Fruit fly (Drosophila melanogaster): ENCODE measurements around the gene CG14835.

The CG14835 gene

DNA sequence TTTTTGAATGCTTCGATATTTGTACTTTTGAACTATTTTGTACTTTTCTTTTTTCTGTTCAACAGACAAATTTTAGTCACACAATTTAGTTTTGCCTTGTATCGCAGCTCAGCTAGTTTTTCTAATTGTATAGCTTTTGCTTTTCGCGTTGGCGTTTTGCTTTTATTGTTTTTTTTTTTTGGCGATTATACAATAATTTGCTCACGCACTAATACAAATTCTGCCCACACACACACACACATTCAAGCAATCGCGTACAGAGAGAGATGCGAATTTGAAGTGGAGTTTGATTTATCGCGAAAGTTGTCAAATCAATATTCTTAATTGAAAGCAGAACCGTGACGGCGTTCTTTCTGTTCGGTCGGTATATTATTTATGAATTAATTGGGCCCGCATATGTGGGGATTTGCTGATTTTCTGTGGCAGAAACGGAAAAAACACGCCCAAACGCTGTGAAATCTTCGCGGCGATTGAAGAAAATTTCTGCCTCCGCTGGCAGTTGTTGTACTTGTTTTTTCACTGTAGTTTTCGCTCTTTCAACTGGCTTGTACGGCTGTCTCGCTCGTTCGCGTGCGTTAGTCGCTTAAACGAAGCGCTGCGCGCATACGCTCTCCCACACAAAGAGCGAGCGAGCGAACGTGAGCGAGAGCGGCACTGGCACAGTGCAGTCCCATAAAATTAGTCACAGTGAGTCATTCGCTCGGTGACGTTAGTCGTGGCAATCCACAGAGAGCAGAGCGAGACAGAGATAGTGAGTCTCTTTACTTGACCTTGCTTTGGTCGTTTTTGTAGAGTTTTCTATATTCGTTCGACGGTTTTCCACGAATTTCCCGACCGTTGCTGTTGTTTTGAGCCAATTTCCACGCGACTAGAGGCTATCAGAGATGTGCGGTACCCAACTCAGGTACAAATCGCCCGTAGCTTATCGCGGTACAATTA is 2.3 kb downstream of the CG14835 start, which contains the start of gene Rac2 (continued):
- TF ChIP-seq Hr39 (GFP tag; optimal IDR thresholded peaks at IDR 0.05) (peak; percentile 28), CG6792 (GFP tag; optimal IDR thresholded peaks at IDR 0.05) (no peak), CG10669 (GFP tag; optimal IDR thresholded peaks at IDR 0.05) (peak; percentile 54), fkh (GFP tag; optimal IDR thresholded peaks at IDR 0.05) (peak; percentile 58), CG3919 (GFP tag; optimal IDR thresholded peaks at IDR 0.05) (peak; percentile 70), Sox15 (GFP tag; optimal IDR thresholded peaks at IDR 0.05) (no peak), cyc (GFP tag; optimal IDR thresholded peaks at IDR 0.05) (peak; percentile 37), ss (GFP tag; optimal IDR thresholded peaks at IDR 0.05) (peak; percentile 66 to 70), CG9139 (GFP tag; optimal IDR thresholded peaks at IDR 0.05) (peak; percentile 59), Eip93F (GFP tag; optimal IDR thresholded peaks at IDR 0.05) (no peak), eg (GFP tag; IDR thresholded peaks at IDR 0.05) (peak; percentile 64; the same call in 2 of the 3 replicates), CG8119 (GFP tag; IDR thresholded peaks at IDR 0.05) (peak; percentile 57), esn (GFP tag; optimal IDR thresholded peaks at IDR 0.05) (peak; percentile 42), CG8632 (GFP tag; optimal IDR thresholded peaks at IDR 0.05) (no peak), Eip75B (GFP tag; optimal IDR thresholded peaks at IDR 0.05) (peak; percentile 67), dsx (GFP tag; optimal IDR thresholded peaks at IDR 0.05; ENCODE audit: poor library complexity, severe bottlenecking) (peak; percentile 52), achi (GFP tag; optimal IDR thresholded peaks at IDR 0.05) (peak; percentile 58), Ets96B (tag; optimal IDR thresholded peaks at IDR 0.05) (peak; percentile 54), svp (GFP tag) (peak; percentile 88), CG11762 (GFP tag; optimal IDR thresholded peaks at IDR 0.05; ENCODE audit: insufficient read depth) (peak; percentile 22), salr (GFP tag; optimal IDR thresholded peaks at IDR 0.05) (peak; percentile 46 to 67), Hr4 (GFP tag; optimal IDR thresholded peaks at IDR 0.05) (peak; percentile 67), Sox14 (GFP tag; optimal IDR thresholded peaks at IDR 0.05) (peak; percentile 67), CG11902 (GFP tag; optimal IDR thresholded peaks at IDR 0.05) (no peak), CG11294 (GFP tag; IDR thresholded peaks at IDR 0.05) (peak; percentile 30; the same call in 1 of the 2 replicates), CG6163 (GFP tag; IDR thresholded peaks at IDR 0.05) (peak; percentile 74)

DNA sequence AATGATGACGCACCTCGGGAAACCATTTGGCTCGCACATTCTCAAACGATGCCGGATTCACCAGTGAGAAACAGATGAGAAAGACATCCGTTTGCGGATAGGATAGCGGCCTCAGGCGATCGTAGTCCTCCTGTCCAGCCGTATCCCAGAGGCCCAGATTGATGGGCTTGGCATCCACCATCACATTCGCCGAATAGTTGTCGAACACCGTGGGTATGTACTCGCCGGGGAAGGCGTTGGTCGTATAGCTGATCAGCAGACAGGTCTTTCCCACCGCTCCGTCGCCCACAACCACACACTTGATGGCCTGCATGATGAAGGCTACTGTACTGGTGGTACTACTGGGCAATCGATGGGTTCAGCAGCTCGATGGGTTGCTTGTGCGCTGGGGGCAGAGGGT is 3.1 kb downstream of the CG14835 start:
- TF ChIP-seq esn (GFP tag; optimal IDR thresholded peaks at IDR 0.05) = no peak
- TF ChIP-seq CG8119 (GFP tag; IDR thresholded peaks at IDR 0.05) = no peak
- TF ChIP-seq Eip78C (GFP tag) = no peak
- TF ChIP-seq CG6163 (GFP tag; IDR thresholded peaks at IDR 0.05) = no peak
- no peak for TF ChIP-seq CG7368 (GFP tag; optimal IDR thresholded peaks at IDR 0.05)
- TF ChIP-seq achi (GFP tag; optimal IDR thresholded peaks at IDR 0.05) = no peak
- no peak for TF ChIP-seq fd59A (GFP tag; optimal IDR thresholded peaks at IDR 0.05)
- no peak for TF ChIP-seq dac (GFP tag; optimal IDR thresholded peaks at IDR 0.05)
- no peak for TF ChIP-seq CG6276 (GFP tag; optimal IDR thresholded peaks at IDR 0.05)
- no peak for TF ChIP-seq net (GFP tag; optimal IDR thresholded peaks at IDR 0.05)
- TF ChIP-seq Ets96B (tag; optimal IDR thresholded peaks at IDR 0.05) = no peak
- no peak for TF ChIP-seq Hr38 (GFP tag; optimal IDR thresholded peaks at IDR 0.05)
- no peak for TF ChIP-seq topi (GFP tag; optimal IDR thresholded peaks at IDR 0.05)
- no peak for TF ChIP-seq pdm3 (GFP tag; optimal IDR thresholded peaks at IDR 0.05)

DNA sequence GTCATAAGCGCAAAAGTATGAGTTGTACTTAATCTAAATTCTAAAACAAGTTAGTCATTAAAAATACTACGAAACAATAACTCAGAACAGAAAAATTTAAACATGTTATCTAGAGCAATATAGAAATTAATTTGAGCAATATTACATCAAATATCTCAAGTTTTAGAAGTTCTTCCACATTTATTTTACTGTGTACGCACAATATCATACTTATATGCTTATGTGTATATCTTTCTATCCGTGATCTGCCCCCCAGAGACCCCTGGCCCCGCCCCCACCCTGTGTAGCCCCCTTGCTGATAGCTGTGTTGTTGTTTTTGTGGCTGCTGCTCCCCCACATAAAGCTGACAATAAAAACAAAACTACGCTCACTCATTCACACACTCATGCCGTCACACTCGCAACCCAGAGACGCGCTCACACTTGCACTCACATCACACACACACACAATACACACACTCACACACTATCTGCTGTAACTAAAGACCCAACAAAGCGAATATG is 3.9 kb downstream of the CG14835 start:
- TF ChIP-seq Sox102F (GFP tag; optimal IDR thresholded peaks at IDR 0.05) (no peak), CG15336 (GFP tag; IDR thresholded peaks at IDR 0.05) (no peak; the same call in none of the 2 replicates), spab (GFP tag; optimal IDR thresholded peaks at IDR 0.05) (peak; percentile 22), OdsH (GFP tag; optimal IDR thresholded peaks at IDR 0.05) (peak; percentile 36), Sox14 (GFP tag; optimal IDR thresholded peaks at IDR 0.05) (peak; percentile 40), fkh (GFP tag; optimal IDR thresholded peaks at IDR 0.05) (peak; percentile 14), CG1621 (tag; optimal IDR thresholded peaks at IDR 0.05) (peak; percentile 25), CG10669 (GFP tag; optimal IDR thresholded peaks at IDR 0.05) (peak; percentile 23), eg (GFP tag; IDR thresholded peaks at IDR 0.05) (peak; percentile 78), CG3919 (GFP tag; optimal IDR thresholded peaks at IDR 0.05) (no peak), CG3032 (tag; optimal IDR thresholded peaks at IDR 0.05) (peak; percentile 40), CG6808 (GFP tag; optimal IDR thresholded peaks at IDR 0.05) (peak; percentile 63), ss (GFP tag; optimal IDR thresholded peaks at IDR 0.05) (peak; percentile 28 to 53), CG11762 (GFP tag; optimal IDR thresholded peaks at IDR 0.05; ENCODE audit: insufficient read depth) (no peak), dsx (GFP tag; optimal IDR thresholded peaks at IDR 0.05; ENCODE audit: poor library complexity, severe bottlenecking) (peak; percentile 33), CG6276 (GFP tag; optimal IDR thresholded peaks at IDR 0.05) (peak; percentile 2), fd59A (GFP tag; optimal IDR thresholded peaks at IDR 0.05) (peak; percentile 27), Lpt (GFP tag; optimal IDR thresholded peaks at IDR 0.05) (peak; percentile 44), CG8119 (GFP tag; IDR thresholded peaks at IDR 0.05) (peak; percentile 48; the same call in 2 of the 3 replicates), CG34406 (GFP tag; optimal IDR thresholded peaks at IDR 0.05) (peak; percentile 0), CG11294 (GFP tag; IDR thresholded peaks at IDR 0.05) (peak; percentile 18; the same call in 1 of the 2 replicates)

All from whole organism, prepupa.